Worm (Caenorhabditis elegans) whole organism, L2 larva: ENCODE data around the gene F49C12.2.

Source experiments
- C34F6.9 ChIP-seq: fragments of 150-350 bp; optimal IDR thresholded peaks from 2 replicates; lab custom pipeline; 2014; ENCODE audit warnings: missing biosample characterization, missing genetic modification characterization
- F13H6.1 ChIP-seq: sonication (generic microtip); optimal IDR thresholded peaks from 2 replicates; lab custom pipeline; 2016; ENCODE audit warnings: missing genetic modification characterization, missing compliant biosample characterization
- R02D3.7 ChIP-seq: fragments of 150-350 bp; optimal IDR thresholded peaks from 2 replicates; lab custom pipeline; 2014; ENCODE audit warnings: missing biosample characterization, missing genetic modification characterization
- ZK546.5 ChIP-seq: sonication (generic microtip); optimal IDR thresholded peaks from 2 replicates; lab custom pipeline; 2017; ENCODE audit warnings: missing biosample characterization, missing genetic modification characterization
- alr-1 ChIP-seq: fragments of 150-350 bp; optimal IDR thresholded peaks from 2 replicates; lab custom pipeline; 2014; ENCODE audit warnings: missing biosample characterization, missing genetic modification characterization
- ama-1 ChIP-seq: fragments of 150-350 bp; optimal IDR thresholded peaks from 2 replicates; lab custom pipeline; 2018; ENCODE audit warnings: inconsistent platforms
- blmp-1 ChIP-seq: sonication (generic microtip); optimal IDR thresholded peaks from 2 replicates; lab custom pipeline; 2017; ENCODE audit warnings: missing genetic modification characterization, mild to moderate bottlenecking, missing compliant biosample characterization, antibody characterized with exemption, moderate library complexity; ENCODE audit not compliant: insufficient read depth
- ceh-16 ChIP-seq: fragments of 150-350 bp; optimal IDR thresholded peaks from 2 replicates; lab custom pipeline; 2014; ENCODE audit warnings: missing biosample characterization, missing genetic modification characterization
- ceh-82 ChIP-seq: fragments of 150-350 bp; optimal IDR thresholded peaks from 2 replicates; lab custom pipeline; 2014; ENCODE audit warnings: missing biosample characterization, missing genetic modification characterization
- crh-2 ChIP-seq: sonication (generic microtip); optimal IDR thresholded peaks from 2 replicates; lab custom pipeline; 2017; ENCODE audit warnings: missing biosample characterization, missing genetic modification characterization
- dmd-4 ChIP-seq: sonication (generic microtip); optimal IDR thresholded peaks from 2 replicates; lab custom pipeline; 2017; ENCODE audit warnings: missing biosample characterization, missing genetic modification characterization
- elt-1 ChIP-seq: fragments of 150-350 bp; optimal IDR thresholded peaks from 2 replicates; lab custom pipeline; 2014; ENCODE audit warnings: missing biosample characterization, missing genetic modification characterization
- elt-3 ChIP-seq: sonication (generic microtip); optimal IDR thresholded peaks from 2 replicates; lab custom pipeline; 2017; ENCODE audit warnings: missing biosample characterization, missing genetic modification characterization
- gmeb-1 ChIP-seq: fragments of 150-350 bp; optimal IDR thresholded peaks from 2 replicates; lab custom pipeline; 2014; ENCODE audit warnings: missing biosample characterization, missing genetic modification characterization
- lin-11 ChIP-seq: fragments of 150-350 bp; sonication (generic microtip); optimal IDR thresholded peaks from 2 replicates; lab custom pipeline; 2014; ENCODE audit warnings: missing biosample characterization, missing genetic modification characterization, inconsistent platforms, mixed read lengths
- lin-39 ChIP-seq: fragments of 150-350 bp; optimal IDR thresholded peaks from 2 replicates; lab custom pipeline; 2014; ENCODE audit warnings: missing biosample characterization, missing genetic modification reagents, missing genetic modification characterization
- mab-5 ChIP-seq: fragments of 150-350 bp; optimal IDR thresholded peaks from 2 replicates; lab custom pipeline; 2014; ENCODE audit warnings: missing biosample characterization, missing genetic modification characterization
- mbf-1 ChIP-seq: sonication (generic microtip); optimal IDR thresholded peaks from 2 replicates; lab custom pipeline; 2017; ENCODE audit warnings: missing biosample characterization, missing genetic modification characterization
- nhr-10 ChIP-seq: sonication (generic microtip); optimal IDR thresholded peaks from 2 replicates; lab custom pipeline; 2017; ENCODE audit warnings: missing biosample characterization, missing genetic modification characterization
- nhr-11 ChIP-seq: fragments of 150-350 bp; optimal IDR thresholded peaks from 2 replicates; lab custom pipeline; 2014; ENCODE audit warnings: missing biosample characterization, missing genetic modification characterization
- nhr-129 ChIP-seq: fragments of 150-350 bp; optimal IDR thresholded peaks from 2 replicates; lab custom pipeline; 2014; ENCODE audit warnings: missing biosample characterization, missing genetic modification characterization
- nhr-21 ChIP-seq: fragments of 150-350 bp; optimal IDR thresholded peaks from 2 replicates; lab custom pipeline; 2014; ENCODE audit warnings: missing biosample characterization, missing genetic modification characterization
- nhr-237 ChIP-seq: fragments of 150-350 bp; optimal IDR thresholded peaks from 2 replicates; lab custom pipeline; 2014; ENCODE audit warnings: missing biosample characterization, missing genetic modification characterization
- nhr-25 ChIP-seq: fragments of 150-350 bp; sonication (generic microtip); optimal IDR thresholded peaks from 3 replicates; lab custom pipeline; 2014; ENCODE audit warnings: missing biosample characterization, missing genetic modification characterization
- nhr-6 ChIP-seq: fragments of 150-350 bp; optimal IDR thresholded peaks from 2 replicates; lab custom pipeline; 2014; ENCODE audit warnings: missing biosample characterization, missing genetic modification characterization
- nhr-77 ChIP-seq: fragments of 150-350 bp; optimal IDR thresholded peaks from 2 replicates; lab custom pipeline; 2014; ENCODE audit warnings: missing biosample characterization, missing genetic modification characterization
- sem-4 ChIP-seq: fragments of 150-350 bp; optimal IDR thresholded peaks from 2 replicates; lab custom pipeline; 2014; ENCODE audit warnings: missing biosample characterization, missing genetic modification reagents, missing genetic modification characterization
- skn-1 ChIP-seq: sonication (generic microtip); optimal IDR thresholded peaks from 2 replicates; lab custom pipeline; 2017; ENCODE audit warnings: missing biosample characterization, missing genetic modification characterization
- sma-3 ChIP-seq: sonication (generic microtip); optimal IDR thresholded peaks from 2 replicates; lab custom pipeline; 2016; ENCODE audit warnings: missing genetic modification reagents, missing genetic modification characterization, missing compliant biosample characterization
- sma-9 ChIP-seq, 2 experiments: fragments of 150-350 bp in 1 of 2; sonication (generic microtip) in 1 of 2; optimal IDR thresholded peaks; 2 replicates each; lab custom pipeline; 2014 to 2016; ENCODE audit warnings: missing genetic modification characterization in 2 of 2, mild to moderate bottlenecking in 1 of 2, missing biosample characterization in 1 of 2, missing compliant biosample characterization in 1 of 2, missing genetic modification reagents in 1 of 2, moderate library complexity in 1 of 2
- unc-55 ChIP-seq: fragments of 150-350 bp; sonication (generic microtip); optimal IDR thresholded peaks from 3 replicates; lab custom pipeline; 2014; ENCODE audit warnings: missing biosample characterization, missing genetic modification reagents, missing genetic modification characterization
- unc-62 ChIP-seq: fragments of 150-350 bp; optimal IDR thresholded peaks from 2 replicates; lab custom pipeline; 2014; ENCODE audit warnings: missing biosample characterization, missing genetic modification reagents, missing genetic modification characterization
- ztf-1 ChIP-seq: fragments of 200-800 bp; sonication (Bioruptor generic); conservative IDR thresholded peaks from 2 replicates; pipeline ENCODE4 v1.3.6; 2022; ENCODE audit warnings: missing genetic modification characterization, missing compliant biosample characterization
- ztf-11 ChIP-seq: sonication (generic microtip); optimal IDR thresholded peaks from 2 replicates; lab custom pipeline; 2017; ENCODE audit warnings: missing biosample characterization, missing genetic modification characterization

The F49C12.2 gene

ce11 chrIV:9260334-9260733 is 38.7 kb downstream of the F49C12.2 start:
- TF ChIP-seq ZK546.5 (tag; lab: Kevin White, UChicago), result no peak
- no peak for TF ChIP-seq nhr-237 (tag; lab: Kevin White, UChicago)
- TF ChIP-seq gmeb-1 (tag; lab: Kevin White, UChicago), result peak; percentile 44
- TF ChIP-seq nhr-21 (tag; lab: Kevin White, UChicago), result no peak
- TF ChIP-seq blmp-1 (tag; lab: Kevin White, UChicago), result no peak
- TF ChIP-seq dmd-4, result no peak
- no peak for TF ChIP-seq elt-3 (tag; lab: Kevin White, UChicago)
- no peak for TF ChIP-seq nhr-10 (tag; lab: Kevin White, UChicago)
- TF ChIP-seq C34F6.9 (tag; lab: Kevin White, UChicago), result peak; percentile 66
- TF ChIP-seq nhr-129 (tag; lab: Kevin White, UChicago), result peak; percentile 2
- peak; percentile 15 for TF ChIP-seq sma-9 (GFP tag; optimal IDR thresholded peaks at IDR 0.05; lab: Kevin White, UChicago)
- TF ChIP-seq sma-9 (tag; optimal IDR thresholded peaks at IDR 0.05; lab: Kevin White, UChicago), result no peak
- TF ChIP-seq unc-55 (GFP tag; lab: Kevin White, UChicago), result peak; percentile 60
- TF ChIP-seq, all 48 proteins: peak for 5

DNA sequence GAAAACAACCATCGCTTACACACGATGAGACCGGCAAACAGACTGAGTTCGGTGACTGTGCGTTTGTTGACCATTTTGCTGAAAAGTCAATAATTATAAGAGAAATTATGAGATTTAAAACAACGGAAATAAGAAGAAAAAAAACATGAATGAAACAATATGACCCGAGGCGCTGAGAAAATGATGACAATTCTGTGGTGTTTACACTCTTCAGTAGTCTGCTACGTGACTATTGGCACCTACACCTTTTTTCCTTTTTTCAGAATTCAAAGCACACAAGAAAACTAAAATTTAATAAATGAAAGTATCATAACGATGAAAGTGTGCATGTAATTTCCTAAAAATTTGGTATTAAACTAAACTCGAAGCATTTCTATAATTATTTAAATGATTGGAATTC is 39.4 kb downstream of the F49C12.2 start, which contains the start of gene Y11D7A.10:
TSS of gene Y11D7A.10 (minus strand) at position 82 of the 400 bp plus-strand sequence.
- TF ChIP-seq mbf-1 (tag; lab: Kevin White, UChicago) (no peak), F13H6.1 (tag; lab: Kevin White, UChicago) (no peak), skn-1 (tag; lab: Kevin White, UChicago) (peak; percentile 80)

ce11 chrIV:9258547-9258946 is 40.5 kb downstream of the F49C12.2 start:
- TF ChIP-seq ama-1 (lab: Kevin White, UChicago) (peak; percentile 44), nhr-6 (tag; lab: Kevin White, UChicago) (no peak), sem-4 (tag; lab: Kevin White, UChicago) (peak; percentile 9), nhr-21 (tag; lab: Kevin White, UChicago) (peak; percentile 50)

ce11 chrIV:9256865-9257264 is 42.2 kb downstream of the F49C12.2 start:
- TF ChIP-seq ceh-16 (no peak), alr-1 (tag; lab: Kevin White, UChicago) (no peak), nhr-11 (tag; lab: Kevin White, UChicago) (no peak), ztf-1 (GFP tag; lab: Robert Waterston, UW) (no peak), ceh-82 (tag; lab: Kevin White, UChicago) (no peak), R02D3.7 (tag; lab: Kevin White, UChicago) (no peak), elt-1 (tag; lab: Kevin White, UChicago) (no peak), mab-5 (tag; lab: Kevin White, UChicago) (no peak), ZK546.5 (tag; lab: Kevin White, UChicago) (no peak), elt-3 (tag; lab: Kevin White, UChicago) (no peak), lin-39 (no peak), sem-4 (tag; lab: Kevin White, UChicago) (no peak), crh-2 (tag; lab: Kevin White, UChicago) (no peak), ztf-11 (tag; lab: Kevin White, UChicago) (no peak), lin-11 (no peak), gmeb-1 (tag; lab: Kevin White, UChicago) (no peak), unc-62 (no peak), nhr-25 (tag; lab: Kevin White, UChicago) (no peak)

DNA sequence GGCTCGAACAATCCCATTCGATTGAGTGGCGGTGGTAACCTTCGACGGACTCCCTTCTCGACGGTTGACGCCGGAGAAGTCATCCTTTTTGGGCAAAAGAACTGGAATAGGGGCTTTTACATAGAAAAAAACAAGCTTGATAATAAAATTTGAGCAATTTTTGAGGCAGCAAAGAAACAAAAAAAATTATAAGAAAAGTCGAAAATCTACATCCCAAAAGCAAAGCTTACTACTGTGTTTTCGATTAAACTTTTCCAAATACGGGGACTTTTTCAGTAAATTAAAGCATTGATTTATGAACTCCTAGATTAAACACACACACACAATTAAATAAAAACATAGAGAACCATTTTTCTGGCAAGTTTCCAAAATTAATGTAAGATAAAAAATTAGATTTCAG is 43.0 kb downstream of the F49C12.2 start, which contains the start of gene Y11D7A.9:
TSS of gene Y11D7A.9 (minus strand) at position 101 of the 400 bp plus-strand sequence.
- TF ChIP-seq nhr-77 (tag; lab: Kevin White, UChicago) (no peak), sma-3 (GFP tag; lab: Kevin White, UChicago) (no peak)
